Worm (Caenorhabditis elegans): Measurements from ENCODE around the gene ubq-1.

Gene ubq-1

ce11 chrIII:5932853-5933252 lies 7.2 kb upstream of the ubq-1 start, which contains the start of gene zmp-1:
zmp-1 (minus strand) TSS chrIII:5932953.
- TF ChIP-seq bed-3 (GFP tag; optimal IDR thresholded peaks at IDR 0.05) = no peak
- no peak for TF ChIP-seq flh-1 (GFP tag; optimal IDR thresholded peaks at IDR 0.05)
- no peak for TF ChIP-seq cnd-1 (tag; optimal IDR thresholded peaks at IDR 0.05)
- TF ChIP-seq zip-8 (tag; optimal IDR thresholded peaks at IDR 0.05) = no peak
- TF ChIP-seq unc-39 (tag; optimal IDR thresholded peaks at IDR 0.05) = no peak
- TF ChIP-seq mab-5 (tag; optimal IDR thresholded peaks at IDR 0.05) = no peak
- TF ChIP-seq elt-1 (tag; optimal IDR thresholded peaks at IDR 0.05; ENCODE audit: borderline replicate concordance, insufficient read depth) = no peak
- TF ChIP-seq lsy-2 (tag; optimal IDR thresholded peaks at IDR 0.05) = no peak
- TF ChIP-seq pha-4 (tag; optimal IDR thresholded peaks at IDR 0.05) = no peak
- TF ChIP-seq ceh-83 (GFP tag; optimal IDR thresholded peaks at IDR 0.05) = no peak
- no peak for TF ChIP-seq ces-1 (GFP tag; optimal IDR thresholded peaks at IDR 0.05)
- no peak for TF ChIP-seq ceh-39 (tag; optimal IDR thresholded peaks at IDR 0.05)
- no peak for TF ChIP-seq sem-2 (GFP tag; optimal IDR thresholded peaks at IDR 0.05)
- no peak for TF ChIP-seq lin-13 (tag; optimal IDR thresholded peaks at IDR 0.05)
- TF ChIP-seq tbx-8 (GFP tag; optimal IDR thresholded peaks at IDR 0.05) = no peak
- TF ChIP-seq ceh-43 (GFP tag; optimal IDR thresholded peaks at IDR 0.05) = no peak
- TF ChIP-seq M03D4.4 (tag; optimal IDR thresholded peaks at IDR 0.05) = no peak

- TF ChIP-seq snpc-4 (tag; optimal IDR thresholded peaks at IDR 0.05) (no peak), zip-8 (tag; optimal IDR thresholded peaks at IDR 0.05) (peak; percentile 71), lin-32 (GFP tag; optimal IDR thresholded peaks at IDR 0.05) (no peak), nhr-2 (tag; optimal IDR thresholded peaks at IDR 0.05) (no peak), ces-1 (GFP tag; optimal IDR thresholded peaks at IDR 0.05) (peak; percentile 7), sem-2 (GFP tag; optimal IDR thresholded peaks at IDR 0.05) (no peak), pha-4 (tag; optimal IDR thresholded peaks at IDR 0.05) (no peak), sptf-1 (tag; optimal IDR thresholded peaks at IDR 0.05) (no peak)
Observed at ce11 chrIII:5934138-5934658, 5.9 kb upstream of the ubq-1 start.

ce11 chrIII:5936992-5937391 lies 3.1 kb upstream of the ubq-1 start, which contains the start of gene EGAP1.1:
EGAP1.1 (minus strand) TSS chrIII:5937220.
- no peak for TF ChIP-seq nhr-12 (tag; optimal IDR thresholded peaks at IDR 0.05)
- TF ChIP-seq cnd-1 (tag; optimal IDR thresholded peaks at IDR 0.05) = no peak
- no peak for TF ChIP-seq ztf-11 (tag; optimal IDR thresholded peaks at IDR 0.05)
- TF ChIP-seq elt-1 (tag; optimal IDR thresholded peaks at IDR 0.05; ENCODE audit: borderline replicate concordance, insufficient read depth) = no peak
- TF ChIP-seq lin-13 (tag; optimal IDR thresholded peaks at IDR 0.05) = no peak
- no peak for TF ChIP-seq ceh-43 (GFP tag; optimal IDR thresholded peaks at IDR 0.05)
- no peak for TF ChIP-seq unc-39 (tag; optimal IDR thresholded peaks at IDR 0.05)
- no peak for TF ChIP-seq lin-32 (GFP tag; optimal IDR thresholded peaks at IDR 0.05)
- TF ChIP-seq nhr-2 (tag; optimal IDR thresholded peaks at IDR 0.05) = no peak
- TF ChIP-seq ces-1 (GFP tag; optimal IDR thresholded peaks at IDR 0.05) = no peak
- no peak for TF ChIP-seq mep-1 (tag; optimal IDR thresholded peaks at IDR 0.05)
- TF ChIP-seq zip-8 (tag; optimal IDR thresholded peaks at IDR 0.05) = no peak

- no peak for TF ChIP-seq lin-32 (GFP tag; optimal IDR thresholded peaks at IDR 0.05)
- no peak for TF ChIP-seq mab-5 (tag; optimal IDR thresholded peaks at IDR 0.05)
- TF ChIP-seq ceh-39 (tag; optimal IDR thresholded peaks at IDR 0.05) = no peak
- peak; percentile 76 for TF ChIP-seq nhr-237 (tag; optimal IDR thresholded peaks at IDR 0.05)
- no peak for TF ChIP-seq ces-1 (GFP tag; optimal IDR thresholded peaks at IDR 0.05)
- TF ChIP-seq nhr-28 (tag; optimal IDR thresholded peaks at IDR 0.05) = no peak
- TF ChIP-seq lin-13 (tag; optimal IDR thresholded peaks at IDR 0.05) = no peak
- no peak for TF ChIP-seq sptf-1 (tag; optimal IDR thresholded peaks at IDR 0.05)
- TF ChIP-seq nhr-76 (tag; optimal IDR thresholded peaks at IDR 0.05) = no peak
- TF ChIP-seq mep-1 (tag; optimal IDR thresholded peaks at IDR 0.05) = no peak
- TF ChIP-seq tbx-8 (GFP tag; optimal IDR thresholded peaks at IDR 0.05) = no peak
- TF ChIP-seq snpc-4 (tag; optimal IDR thresholded peaks at IDR 0.05) = no peak
- no peak for TF ChIP-seq ceh-43 (GFP tag; optimal IDR thresholded peaks at IDR 0.05)
- TF ChIP-seq bed-3 (GFP tag; optimal IDR thresholded peaks at IDR 0.05) = no peak
- TF ChIP-seq ham-2 (GFP tag; optimal IDR thresholded peaks at IDR 0.05) = peak; percentile 57
- TF ChIP-seq nhr-2 (tag; optimal IDR thresholded peaks at IDR 0.05) = no peak
- TF ChIP-seq drap-1 (GFP tag; optimal IDR thresholded peaks at IDR 0.05) = no peak
- TF ChIP-seq lsy-2 (tag; optimal IDR thresholded peaks at IDR 0.05) = no peak
- peak; percentile 78 for TF ChIP-seq elt-1 (tag; optimal IDR thresholded peaks at IDR 0.05; ENCODE audit: borderline replicate concordance, insufficient read depth)
- TF ChIP-seq pha-4 (tag; optimal IDR thresholded peaks at IDR 0.05) = no peak
- TF ChIP-seq unc-39 (tag; optimal IDR thresholded peaks at IDR 0.05) = no peak
- TF ChIP-seq M03D4.4 (tag; optimal IDR thresholded peaks at IDR 0.05) = no peak
- no peak for TF ChIP-seq flh-1 (GFP tag; optimal IDR thresholded peaks at IDR 0.05)
- peak; percentile 45 for TF ChIP-seq blmp-1 (tag; optimal IDR thresholded peaks at IDR 0.05)
- no peak for TF ChIP-seq unc-120 (tag; optimal IDR thresholded peaks at IDR 0.05; ENCODE audit: poor library complexity, severe bottlenecking)
Observed at ce11 chrIII:5938013-5938412, 2.0 kb upstream of the ubq-1 start.
